Worm (Caenorhabditis elegans): Measurements from ENCODE around the gene F36A4.1.

DNA sequence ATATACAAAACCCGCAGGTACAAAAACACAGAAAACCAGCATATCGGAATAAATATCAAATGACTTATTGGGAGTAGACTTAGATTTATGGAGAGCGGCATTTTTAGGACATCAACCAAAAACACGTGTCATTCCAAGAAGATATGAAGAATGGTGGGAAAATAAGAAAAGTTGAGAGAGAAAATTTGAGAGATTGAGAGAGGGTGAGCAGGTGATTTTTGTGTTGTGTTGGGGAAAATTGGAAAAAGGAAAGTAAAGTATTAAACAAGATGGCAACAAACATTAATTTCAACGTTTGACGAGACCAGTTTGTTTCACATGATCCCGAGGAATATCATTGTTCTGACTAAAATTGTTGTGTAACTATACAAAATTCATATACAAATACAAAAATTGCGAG is 16.1 kb downstream of the F36A4.1 start, which contains the start of gene srv-4:
- TF ChIP-seq skn-1 (tag; optimal IDR thresholded peaks at IDR 0.05): no peak
- no peak for TF ChIP-seq elt-3 (tag; optimal IDR thresholded peaks at IDR 0.05)
